Worm (Caenorhabditis elegans): ENCODE measurements around the gene F52D2.12.
"Not testable (repeated sequence)": the region's sequence is repeated elsewhere in the genome, so short reads cannot be mapped to it uniquely, and the experiment has no call there.

F52D2.12 gene

ce11 chrX:2018848-2019247 lies 41.0 kb downstream of the F52D2.12 start, which contains the start of gene Y102A11A.3:
Gene Y102A11A.3, plus strand, starts transcription at chrX:2019148.
- no peak for TF ChIP-seq ceh-22 (tag; optimal IDR thresholded peaks at IDR 0.05)
- no peak for TF ChIP-seq tbx-2 (tag; optimal IDR thresholded peaks at IDR 0.05)
- no peak for TF ChIP-seq ceh-9 (tag; optimal IDR thresholded peaks at IDR 0.05)

ce11 chrX:2021558-2021957 lies 43.7 kb downstream of the F52D2.12 start:
- no peak for TF ChIP-seq ceh-18 (tag; optimal IDR thresholded peaks at IDR 0.05)
- TF ChIP-seq sox-4 (tag; optimal IDR thresholded peaks at IDR 0.05) = no peak
- TF ChIP-seq nfya-1 (tag; optimal IDR thresholded peaks at IDR 0.05) = no peak
- no peak for TF ChIP-seq syd-9 (tag; optimal IDR thresholded peaks at IDR 0.05)
- TF ChIP-seq npax-4 (tag; optimal IDR thresholded peaks at IDR 0.05) = no peak
- no peak for TF ChIP-seq ceh-22 (tag; optimal IDR thresholded peaks at IDR 0.05)
- no peak for TF ChIP-seq nhr-11 (tag; optimal IDR thresholded peaks at IDR 0.05)
- TF ChIP-seq ceh-31 (tag; optimal IDR thresholded peaks at IDR 0.05) = no peak
- no peak for TF ChIP-seq ceh-24 (tag; optimal IDR thresholded peaks at IDR 0.05)

ce11 chrX:2026342-2026741 lies 48.5 kb downstream of the F52D2.12 start, which contains the start of gene Y102A11A.2:
Gene Y102A11A.2, plus strand, starts transcription at chrX:2026642.
- not testable (repeated sequence) for TF ChIP-seq C08G9.2, nhr-11, ref-2 (tag; optimal IDR thresholded peaks at IDR 0.05)
